Fruit fly (Drosophila melanogaster): ENCODE measurements around the gene CG31206.
A peak's percentile ranks its signal among the peaks of the same experiment; 100 is the strongest.

CG31206 gene

DNA sequence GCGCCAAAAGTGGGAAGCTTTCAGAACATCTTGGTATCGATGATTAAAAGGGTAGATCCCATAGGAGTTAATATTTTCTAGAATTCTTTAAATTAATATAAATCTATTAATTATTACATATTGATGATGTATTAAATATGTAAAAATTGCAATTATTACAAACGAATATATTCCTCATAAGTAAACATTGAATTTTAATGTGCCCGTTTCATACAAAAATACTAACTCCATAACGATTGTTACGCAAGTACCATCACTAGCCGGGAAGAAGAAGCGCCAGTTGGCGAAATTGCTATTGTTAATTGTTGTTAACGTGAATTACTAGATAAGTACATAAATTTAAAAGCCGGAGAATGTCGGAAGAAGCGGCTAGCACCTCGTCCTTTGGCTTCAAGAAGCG, 50.3 kb downstream of the CG31206 start, which contains the start of gene mdlc (continued):
- TF ChIP-seq tup (GFP tag; optimal IDR thresholded peaks at IDR 0.05) (no peak), schlank (tag; optimal IDR thresholded peaks at IDR 0.05) (no peak), wor (GFP tag; IDR thresholded peaks at IDR 0.05) (no peak), CG11456 (GFP tag; IDR thresholded peaks at IDR 0.05) (no peak), CG7839 (tag; optimal IDR thresholded peaks at IDR 0.05) (peak; percentile 15), Hand (GFP tag; optimal IDR thresholded peaks at IDR 0.05) (no peak), Jarid2 (GFP tag; optimal IDR thresholded peaks at IDR 0.05) (no peak), CG12744 (GFP tag; optimal IDR thresholded peaks at IDR 0.05) (no peak), z (GFP tag; IDR thresholded peaks at IDR 0.05) (no peak), NC2α (GFP tag; optimal IDR thresholded peaks at IDR 0.05) (no peak), Vsx1 (GFP tag; optimal IDR thresholded peaks at IDR 0.05) (no peak), ara (GFP tag; IDR thresholded peaks at IDR 0.05) (no peak), hkb (optimal IDR thresholded peaks at IDR 0.05) (no peak), hkb (GFP tag; IDR thresholded peaks at IDR 0.05) (no peak), CG13894 (tag; optimal IDR thresholded peaks at IDR 0.05) (no peak), CG8281 (tag; optimal IDR thresholded peaks at IDR 0.05) (no peak), slou (GFP tag; optimal IDR thresholded peaks at IDR 0.05) (no peak), Atf-2 (GFP tag; optimal IDR thresholded peaks at IDR 0.05) (no peak), amos (GFP tag; IDR thresholded peaks at IDR 0.05; ENCODE audit: partially characterized antibody) (peak; percentile 61), CG18764 (GFP tag; optimal IDR thresholded peaks at IDR 0.05) (no peak), Dfd (GFP tag; optimal IDR thresholded peaks at IDR 0.05) (no peak), Pdp1 (GFP tag; optimal IDR thresholded peaks at IDR 0.05) (no peak), CG8924 (tag; optimal IDR thresholded peaks at IDR 0.05) (no peak), CG10267 (tag; optimal IDR thresholded peaks at IDR 0.05) (peak; percentile 15), CG5953 (GFP tag; IDR thresholded peaks at IDR 0.05) (no peak), Awh (GFP tag; IDR thresholded peaks at IDR 0.05) (no peak), CG10366 (GFP tag; IDR thresholded peaks at IDR 0.05) (no peak), CG7271 (tag; optimal IDR thresholded peaks at IDR 0.05) (no peak), gsb-n (tag; optimal IDR thresholded peaks at IDR 0.05) (no peak), gsb (GFP tag; IDR thresholded peaks at IDR 0.05) (no peak), Hmx (GFP tag; optimal IDR thresholded peaks at IDR 0.05) (no peak), Gug (GFP tag; IDR thresholded peaks at IDR 0.05) (no peak), knrl (GFP tag; IDR thresholded peaks at IDR 0.05; ENCODE audit: partially characterized antibody) (peak; percentile 76), CG30403 (GFP tag; optimal IDR thresholded peaks at IDR 0.05) (peak; percentile 22), dpn (GFP tag; optimal IDR thresholded peaks at IDR 0.05) (peak in 1 of 2 experiments; percentile 0), chif (GFP tag; optimal IDR thresholded peaks at IDR 0.05) (no peak), nmo (GFP tag; optimal IDR thresholded peaks at IDR 0.05) (peak; percentile 70), CG13424 (tag; optimal IDR thresholded peaks at IDR 0.05) (peak; percentile 26), Sin3A (optimal IDR thresholded peaks at IDR 0.05) (peak; percentile 51), CG16779 (GFP tag; IDR thresholded peaks at IDR 0.05) (no peak), Atf6 (GFP tag; IDR thresholded peaks at IDR 0.05) (no peak), crc (GFP tag; optimal IDR thresholded peaks at IDR 0.05) (no peak), CG4360 (GFP tag; IDR thresholded peaks at IDR 0.05) (no peak), Ets65A (GFP tag) (peak; percentile 84), grau (tag; optimal IDR thresholded peaks at IDR 0.05) (no peak), CG11560 (tag; IDR thresholded peaks at IDR 0.05) (no peak), sqz (GFP tag; optimal IDR thresholded peaks at IDR 0.05) (no peak), ash1 (GFP tag; optimal IDR thresholded peaks at IDR 0.05) (no peak), cwo (GFP tag; optimal IDR thresholded peaks at IDR 0.05) (no peak), D19A (tag; optimal IDR thresholded peaks at IDR 0.05) (no peak), Nf-YB (GFP tag; optimal IDR thresholded peaks at IDR 0.05) (no peak), sens-2 (GFP tag; IDR thresholded peaks at IDR 0.05) (no peak), Sry-β (GFP tag; optimal IDR thresholded peaks at IDR 0.05) (no peak)
